Fruit fly (Drosophila melanogaster): Measurements from ENCODE around the gene CG12025.
A peak's percentile ranks its signal among the peaks of the same experiment; 100 is the strongest.

Gene CG12025

dm6 chr3L:1865121-1865727 lies at the start of gene CG12025, which contains the start of gene HBS1:
Gene CG12025 (plus strand): TSS chr3L:1865430.
Gene HBS1 (minus strand): TSS chr3L:1865240.
- no peak for TF ChIP-seq CG32121 (GFP tag; IDR thresholded peaks at IDR 0.05)
- TF ChIP-seq Snoo (tag; optimal IDR thresholded peaks at IDR 0.05), result peak; percentile 2
- no peak for TF ChIP-seq CG14655 (GFP tag; optimal IDR thresholded peaks at IDR 0.05)
- no peak for TF ChIP-seq CG10348 (GFP tag; IDR thresholded peaks at IDR 0.05)
- TF ChIP-seq Ets98B (GFP tag; IDR thresholded peaks at IDR 0.05), result peak; percentile 31; the same call in 1 of the 2 replicates
- TF ChIP-seq CG13204 (GFP tag; optimal IDR thresholded peaks at IDR 0.05), result no peak
- peak; percentile 14 for TF ChIP-seq CG34367 (tag; optimal IDR thresholded peaks at IDR 0.05)
- TF ChIP-seq rn (GFP tag; IDR thresholded peaks at IDR 0.05), result no peak
- peak; percentile 56 for TF ChIP-seq CG8159 (tag; optimal IDR thresholded peaks at IDR 0.05)
- peak; percentile 44 for TF ChIP-seq CG17806 (tag; optimal IDR thresholded peaks at IDR 0.05)
- peak; percentile 54 for TF ChIP-seq CG15710 (tag; optimal IDR thresholded peaks at IDR 0.05)
- TF ChIP-seq Pif1B (GFP tag; optimal IDR thresholded peaks at IDR 0.05), result no peak
- no peak for TF ChIP-seq Pif1A (GFP tag; optimal IDR thresholded peaks at IDR 0.05)
- TF ChIP-seq CG8301 (tag; optimal IDR thresholded peaks at IDR 0.05), result peak; percentile 42
- peak; percentile 35 for TF ChIP-seq CG9948 (tag; optimal IDR thresholded peaks at IDR 0.05)
- no peak for TF ChIP-seq D1 (tag; optimal IDR thresholded peaks at IDR 0.05)
- no peak for TF ChIP-seq gl (tag; optimal IDR thresholded peaks at IDR 0.05)
- TF ChIP-seq fd96Ca (GFP tag; IDR thresholded peaks at IDR 0.05), result peak; percentile 68; the same call in 2 of the 3 replicates
- no peak for TF ChIP-seq CG12605 (GFP tag; IDR thresholded peaks at IDR 0.05)
- no peak for TF ChIP-seq EcR (GFP tag; optimal IDR thresholded peaks at IDR 0.05)
- peak; percentile 57; the same call in 1 of the 3 replicates for TF ChIP-seq CG4496 (GFP tag; IDR thresholded peaks at IDR 0.05)

dm6 chr3L:1816614-1817013 lies 48.6 kb upstream of the CG12025 start:
- TF ChIP-seq D1 (tag; optimal IDR thresholded peaks at IDR 0.05) (no peak), Pif1A (GFP tag; optimal IDR thresholded peaks at IDR 0.05) (no peak), EcR (GFP tag; optimal IDR thresholded peaks at IDR 0.05) (peak; percentile 83)

dm6 chr3L:1817405-1817804 lies 47.8 kb upstream of the CG12025 start:
- TF ChIP-seq Snoo (tag; optimal IDR thresholded peaks at IDR 0.05) (no peak), CG4496 (GFP tag; IDR thresholded peaks at IDR 0.05) (no peak), Pif1A (GFP tag; optimal IDR thresholded peaks at IDR 0.05) (no peak), D1 (tag; optimal IDR thresholded peaks at IDR 0.05) (no peak), CG10348 (GFP tag; IDR thresholded peaks at IDR 0.05) (no peak), CG14655 (GFP tag; optimal IDR thresholded peaks at IDR 0.05) (no peak)

- TF ChIP-seq EcR (GFP tag; optimal IDR thresholded peaks at IDR 0.05), result peak; percentile 93
- no peak for TF ChIP-seq CG10348 (GFP tag; IDR thresholded peaks at IDR 0.05)
Measured at dm6 chr3L:1818834-1819233, 46.4 kb upstream of the CG12025 start.

dm6 chr3L:1821140-1821539 lies 44.1 kb upstream of the CG12025 start:
- TF ChIP-seq CG8301 (tag; optimal IDR thresholded peaks at IDR 0.05), result no peak
- TF ChIP-seq EcR (GFP tag; optimal IDR thresholded peaks at IDR 0.05), result peak; percentile 84
- TF ChIP-seq CG13204 (GFP tag; optimal IDR thresholded peaks at IDR 0.05), result peak; percentile 36

- TF ChIP-seq Pif1A (GFP tag; optimal IDR thresholded peaks at IDR 0.05), result no peak
- TF ChIP-seq CG12605 (GFP tag; IDR thresholded peaks at IDR 0.05), result no peak
- TF ChIP-seq CG10348 (GFP tag; IDR thresholded peaks at IDR 0.05), result no peak
- TF ChIP-seq D1 (tag; optimal IDR thresholded peaks at IDR 0.05), result no peak
- TF ChIP-seq CG9948 (tag; optimal IDR thresholded peaks at IDR 0.05), result no peak
- peak; percentile 22 for TF ChIP-seq EcR (GFP tag; optimal IDR thresholded peaks at IDR 0.05)
- 0 out of 3 replicates have a peak, but pooled peaks have one; percentile 19 for TF ChIP-seq CG4496 (GFP tag; IDR thresholded peaks at IDR 0.05)
- no peak for TF ChIP-seq CG15710 (tag; optimal IDR thresholded peaks at IDR 0.05)
- TF ChIP-seq CG13204 (GFP tag; optimal IDR thresholded peaks at IDR 0.05), result peak; percentile 45
- no peak for TF ChIP-seq gl (tag; optimal IDR thresholded peaks at IDR 0.05)
- TF ChIP-seq CG14655 (GFP tag; optimal IDR thresholded peaks at IDR 0.05), result no peak
- no peak for TF ChIP-seq CG34367 (tag; optimal IDR thresholded peaks at IDR 0.05)
- TF ChIP-seq Ets98B (GFP tag; IDR thresholded peaks at IDR 0.05), result no peak
- no peak for TF ChIP-seq fd96Ca (GFP tag; IDR thresholded peaks at IDR 0.05)
- TF ChIP-seq CG8301 (tag; optimal IDR thresholded peaks at IDR 0.05), result no peak
- TF ChIP-seq CG32121 (GFP tag; IDR thresholded peaks at IDR 0.05), result no peak
- TF ChIP-seq rn (GFP tag; IDR thresholded peaks at IDR 0.05), result no peak
- TF ChIP-seq CG8159 (tag; optimal IDR thresholded peaks at IDR 0.05), result no peak
- TF ChIP-seq Snoo (tag; optimal IDR thresholded peaks at IDR 0.05), result no peak
- no peak for TF ChIP-seq CG17806 (tag; optimal IDR thresholded peaks at IDR 0.05)
- no peak for TF ChIP-seq Pif1B (GFP tag; optimal IDR thresholded peaks at IDR 0.05)
Measured at dm6 chr3L:1822365-1822764, 42.9 kb upstream of the CG12025 start.

- TF ChIP-seq CG13204 (GFP tag; optimal IDR thresholded peaks at IDR 0.05), result peak; percentile 38
- TF ChIP-seq Ets98B (GFP tag; IDR thresholded peaks at IDR 0.05), result no peak
- peak; percentile 1 for TF ChIP-seq Snoo (tag; optimal IDR thresholded peaks at IDR 0.05)
- TF ChIP-seq EcR (GFP tag; optimal IDR thresholded peaks at IDR 0.05), result peak; percentile 75
Measured at dm6 chr3L:1827809-1828371, 37.3 kb upstream of the CG12025 start.

Measured in whole organism, pupa.